Worm (Caenorhabditis elegans) whole organism, L4/young adult: ENCODE measurements around the gene F55G11.2.

Source experiments
- W03F9.2 ChIP-seq: fragments of 150-350 bp; optimal IDR thresholded peaks from 2 replicates; lab custom pipeline; 2014; ENCODE audit warnings: missing biosample characterization, missing genetic modification characterization
- him-1 ChIP-seq: sonication (generic microtip); optimal IDR thresholded peaks from 2 replicates; lab custom pipeline; 2016; ENCODE audit warnings: missing genotype, missing genetic modification reagents, missing genetic modification characterization, missing compliant biosample characterization

- TF ChIP-seq him-1 (tag; lab: Kevin White, UChicago) (no peak), W03F9.2 (tag; lab: Kevin White, UChicago) (peak; percentile 28)
Measured at ce11 chrIV:12936221-12936776, 32.8 kb downstream of the F55G11.2 start, which contains the start of the genes cld-1 and dod-21.
